Worm (Caenorhabditis elegans) whole organism, young adult: ENCODE data around the gene W05E10.2.

Source experiments
- B0261.1 ChIP-seq: sonication (generic microtip); optimal IDR thresholded peaks from 2 replicates; lab custom pipeline; 2016; ENCODE audit warnings: mild to moderate bottlenecking, missing genetic modification characterization, moderate library complexity, missing compliant biosample characterization
- B0336.3 ChIP-seq: fragments of 200-800 bp; sonication (Bioruptor generic); IDR thresholded peaks from 2 replicates; pipeline ENCODE4 v1.3.6; 2022; ENCODE audit warnings: missing genetic modification characterization, missing compliant biosample characterization
- C17E4.6 ChIP-seq: fragments of 200-800 bp; sonication (Bioruptor generic); IDR thresholded peaks from 2 replicates; pipeline ENCODE4 v1.3.6; 2022; ENCODE audit warnings: missing genetic modification reagents, missing genetic modification characterization, missing compliant biosample characterization
- F22D6.2 ChIP-seq: sonication (generic microtip); optimal IDR thresholded peaks from 2 replicates; lab custom pipeline; 2016; ENCODE audit warnings: mild to moderate bottlenecking, missing genetic modification characterization, missing compliant biosample characterization
- F39B2.1 ChIP-seq: fragments of 200-800 bp; sonication (Bioruptor generic); IDR thresholded peaks from 2 replicates; pipeline ENCODE4 v1.3.6; 2022; ENCODE audit warnings: missing genetic modification reagents, missing genetic modification characterization, missing compliant biosample characterization
- F55B11.4 ChIP-seq: sonication (generic microtip); optimal IDR thresholded peaks from 2 replicates; lab custom pipeline; 2016; ENCODE audit warnings: missing compliant biosample characterization, missing genetic modification characterization, borderline replicate concordance; ENCODE audit not compliant: insufficient read depth
- F57C9.4 ChIP-seq: sonication (generic microtip); optimal IDR thresholded peaks from 2 replicates; lab custom pipeline; 2017; ENCODE audit warnings: mild to moderate bottlenecking, missing genetic modification characterization, missing compliant biosample characterization
- K11D2.4 ChIP-seq: fragments of 200-800 bp; sonication (Bioruptor generic); IDR thresholded peaks from 2 replicates; pipeline ENCODE4 v1.3.6; 2022; ENCODE audit warnings: missing genetic modification reagents, missing genetic modification characterization, missing compliant biosample characterization
- Y79H2A.3 ChIP-seq: fragments of 200-800 bp; sonication (Bioruptor generic); conservative IDR thresholded peaks from 2 replicates; pipeline ENCODE4 v1.3.6; 2022; ENCODE audit warnings: missing genetic modification reagents, missing genetic modification characterization, missing compliant biosample characterization
- Y95B8A.8 ChIP-seq: fragments of 200-800 bp; sonication (Bioruptor generic); IDR thresholded peaks from 2 replicates; pipeline ENCODE4 v1.3.6; 2022; ENCODE audit warnings: missing genetic modification reagents, missing genetic modification characterization, missing compliant biosample characterization
- ama-1 ChIP-seq, 3 experiments: fragments of 150-350 bp in 1 of 3; sonication (generic microtip) in 2 of 3; optimal IDR thresholded peaks; 2 replicates each; lab custom pipeline; 2014 to 2018; ENCODE audit warnings: missing biosample characterization in 2 of 3, missing genetic modification characterization in 2 of 3, missing genetic modification reagents in 2 of 3
- aptf-3 ChIP-seq: fragments of 200-800 bp; sonication (Bioruptor generic); IDR thresholded peaks from 2 replicates; pipeline ENCODE4 v1.3.6; 2022; ENCODE audit warnings: missing genetic modification characterization, missing compliant biosample characterization
- atf-7 ChIP-seq: sonication (generic microtip); optimal IDR thresholded peaks from 2 replicates; lab custom pipeline; 2017; ENCODE audit warnings: mild to moderate bottlenecking, missing genetic modification characterization, missing compliant biosample characterization
- athp-1 ChIP-seq: sonication (generic microtip); optimal IDR thresholded peaks from 2 replicates; lab custom pipeline; 2017; ENCODE audit warnings: mild to moderate bottlenecking, missing genetic modification characterization, missing compliant biosample characterization
- attf-5 ChIP-seq: fragments of 200-800 bp; sonication (Bioruptor generic); optimal IDR thresholded peaks from 2 replicates; lab custom pipeline; 2018; ENCODE audit warnings: mild to moderate bottlenecking, missing genetic modification characterization, missing compliant biosample characterization
- attf-6 ChIP-seq: fragments of 200-800 bp; sonication (Bioruptor generic); IDR thresholded peaks from 2 replicates; pipeline ENCODE4 v1.3.6; 2022; ENCODE audit warnings: missing genetic modification reagents, missing genetic modification characterization, missing compliant biosample characterization
- cebp-2 ChIP-seq: fragments of 200-800 bp; sonication (Bioruptor generic); IDR thresholded peaks from 2 replicates; pipeline ENCODE4 v1.3.6; 2022; ENCODE audit warnings: missing genetic modification characterization, missing compliant biosample characterization
- die-1 ChIP-seq: sonication (generic microtip); optimal IDR thresholded peaks from 2 replicates; lab custom pipeline; 2016; ENCODE audit warnings: missing genotype, mild to moderate bottlenecking, missing genetic modification characterization, missing compliant biosample characterization
- dpl-1 ChIP-seq: fragments of 150-350 bp; optimal IDR thresholded peaks from 2 replicates; lab custom pipeline; 2014; ENCODE audit warnings: missing biosample characterization, missing genetic modification reagents, missing genetic modification characterization
- efl-1 ChIP-seq: fragments of 150-350 bp; optimal IDR thresholded peaks from 2 replicates; lab custom pipeline; 2014; ENCODE audit warnings: missing biosample characterization, missing genetic modification reagents, missing genetic modification characterization
- egl-44 ChIP-seq: fragments of 200-800 bp; sonication (Bioruptor generic); IDR thresholded peaks from 2 replicates; pipeline ENCODE4 v1.3.6; 2022; ENCODE audit warnings: missing genetic modification reagents, missing genetic modification characterization, missing compliant biosample characterization
- egrh-3 ChIP-seq: fragments of 200-800 bp; sonication (Bioruptor generic); IDR thresholded peaks from 2 replicates; pipeline ENCODE4 v1.3.6; 2022; ENCODE audit warnings: missing genetic modification reagents, missing genetic modification characterization, missing compliant biosample characterization
- gei-17 ChIP-seq: fragments of 200-800 bp; sonication (Bioruptor generic); optimal IDR thresholded peaks from 2 replicates; lab custom pipeline; 2018; ENCODE audit warnings: mild to moderate bottlenecking, missing genetic modification characterization, missing compliant biosample characterization
- him-1 ChIP-seq: sonication (generic microtip); optimal IDR thresholded peaks from 2 replicates; lab custom pipeline; 2016; ENCODE audit warnings: missing genotype, missing genetic modification reagents, missing genetic modification characterization, missing compliant biosample characterization
- hmg-1.2 ChIP-seq: fragments of 200-800 bp; sonication (Bioruptor generic); IDR thresholded peaks from 2 replicates; pipeline ENCODE4 v1.3.6; 2022; ENCODE audit warnings: missing genetic modification reagents, missing genetic modification characterization, missing compliant biosample characterization
- let-607 ChIP-seq, 2 experiments: fragments of 200-800 bp in 1 of 2; sonication (Bioruptor generic) in 1 of 2; sonication (generic microtip) in 1 of 2; optimal IDR thresholded peaks; 2 replicates each; lab custom pipeline; 2016 to 2018; ENCODE audit warnings: mild to moderate bottlenecking in 2 of 2, missing compliant biosample characterization in 2 of 2, missing genetic modification characterization in 2 of 2, moderate library complexity in 2 of 2, missing genotype in 1 of 2
- lin-35 ChIP-seq, 3 experiments: fragments of 150-350 bp in 2 of 3; sonication (generic microtip) in 1 of 3; optimal IDR thresholded peaks; 2 replicates each; lab custom pipeline; 2014 to 2018; ENCODE audit warnings: missing biosample characterization in 3 of 3, missing genetic modification characterization in 3 of 3, missing genetic modification reagents in 3 of 3
- lin-40 ChIP-seq: sonication (generic microtip); optimal IDR thresholded peaks from 2 replicates; lab custom pipeline; 2016; ENCODE audit warnings: missing genetic modification characterization, mild to moderate bottlenecking, missing compliant biosample characterization, missing genotype, missing genetic modification reagents
- lsl-1 ChIP-seq: fragments of 200-800 bp; sonication (Bioruptor generic); optimal IDR thresholded peaks from 2 replicates; lab custom pipeline; 2018; ENCODE audit warnings: mild to moderate bottlenecking, missing genetic modification characterization, moderate library complexity, missing compliant biosample characterization
- lsy-27 ChIP-seq: sonication (generic microtip); optimal IDR thresholded peaks from 2 replicates; lab custom pipeline; 2017; ENCODE audit warnings: missing genetic modification characterization, mild to moderate bottlenecking, missing compliant biosample characterization, antibody characterized with exemption, missing genotype, borderline replicate concordance; ENCODE audit not compliant: insufficient read depth
- madf-6 ChIP-seq: fragments of 200-800 bp; sonication (Bioruptor generic); IDR thresholded peaks from 2 replicates; pipeline ENCODE4 v1.3.6; 2022; ENCODE audit warnings: missing genetic modification reagents, missing genetic modification characterization, missing compliant biosample characterization
- mcd-1 ChIP-seq: fragments of 200-800 bp; sonication (Bioruptor generic); IDR thresholded peaks from 2 replicates; pipeline ENCODE4 v1.3.6; 2022; ENCODE audit warnings: missing genetic modification reagents, missing genetic modification characterization, missing compliant biosample characterization
- mel-28 ChIP-seq: sonication (generic microtip); optimal IDR thresholded peaks from 2 replicates; lab custom pipeline; 2016; ENCODE audit warnings: borderline replicate concordance, mild to moderate bottlenecking, missing genetic modification characterization, missing compliant biosample characterization
- mes-4 ChIP-seq: sonication (generic microtip); optimal IDR thresholded peaks from 2 replicates; lab custom pipeline; 2016; ENCODE audit warnings: missing genotype, missing genetic modification characterization, missing compliant biosample characterization
- mxl-1 ChIP-seq: sonication (generic microtip); optimal IDR thresholded peaks from 2 replicates; lab custom pipeline; 2016; ENCODE audit warnings: missing genetic modification characterization, missing compliant biosample characterization
- nhr-27 ChIP-seq: fragments of 200-800 bp; sonication (Bioruptor generic); optimal IDR thresholded peaks from 2 replicates; lab custom pipeline; 2018; ENCODE audit warnings: mild to moderate bottlenecking, missing genetic modification characterization, moderate library complexity, missing compliant biosample characterization
- rcor-1 ChIP-seq: fragments of 200-800 bp; sonication (Bioruptor generic); IDR thresholded peaks from 2 replicates; pipeline ENCODE4 v1.3.6; 2022; ENCODE audit warnings: missing genetic modification reagents, missing genetic modification characterization, missing compliant biosample characterization
- snpc-3.4 ChIP-seq: sonication (generic microtip); optimal IDR thresholded peaks from 2 replicates; lab custom pipeline; 2017; ENCODE audit warnings: missing genetic modification characterization, mild to moderate bottlenecking, missing compliant biosample characterization, antibody characterized with exemption, moderate library complexity, missing genotype, missing genetic modification reagents
- somi-1 ChIP-seq: fragments of 200-800 bp; sonication (Bioruptor generic); optimal IDR thresholded peaks from 2 replicates; lab custom pipeline; 2018; ENCODE audit warnings: mild to moderate bottlenecking, missing genetic modification characterization, missing compliant biosample characterization
- tlf-1 ChIP-seq: fragments of 200-800 bp; sonication (Bioruptor generic); optimal IDR thresholded peaks from 2 replicates; lab custom pipeline; 2018; ENCODE audit warnings: mild to moderate bottlenecking, missing genetic modification characterization, missing compliant biosample characterization
- unc-130 ChIP-seq: sonication (generic microtip); optimal IDR thresholded peaks from 2 replicates; lab custom pipeline; 2016; ENCODE audit warnings: missing genetic modification reagents, missing genetic modification characterization, missing compliant biosample characterization
- xnd-1 ChIP-seq: sonication (generic microtip); optimal IDR thresholded peaks from 2 replicates; lab custom pipeline; 2016; ENCODE audit warnings: missing genotype, missing genetic modification reagents, missing genetic modification characterization, missing compliant biosample characterization
- ztf-22 ChIP-seq: fragments of 200-800 bp; sonication (Bioruptor generic); optimal IDR thresholded peaks from 2 replicates; lab custom pipeline; 2018; ENCODE audit warnings: mild to moderate bottlenecking, missing genetic modification characterization, moderate library complexity, missing compliant biosample characterization

Gene W05E10.2

ce11 chrV:11653095-11653494 is 33.9 kb upstream of the W05E10.2 start:
- TF ChIP-seq him-1 (tag; lab: Kevin White, UChicago) (no peak), lsl-1 (GFP tag; lab: Kevin White, UChicago) (no peak), F57C9.4 (no peak), Y95B8A.8 (GFP tag; lab: Robert Waterston, UW) (no peak), xnd-1 (no peak), ama-1 (optimal IDR thresholded peaks at IDR 0.05; lab: Kevin White, UChicago) (no peak), ama-1 (GFP tag; optimal IDR thresholded peaks at IDR 0.05; lab: Kevin White, UChicago) (no peak), lin-35 (GFP tag; optimal IDR thresholded peaks at IDR 0.05; lab: Kevin White, UChicago) (no peak), attf-6 (GFP tag; lab: Robert Waterston, UW) (no peak), cebp-2 (GFP tag; lab: Robert Waterston, UW) (no peak), F55B11.4 (no peak), tlf-1 (no peak), egl-44 (GFP tag; lab: Robert Waterston, UW) (no peak)
- TF ChIP-seq, all 124 proteins: peak for 0

ce11 chrV:11656469-11656868 is 30.5 kb upstream of the W05E10.2 start:
- TF ChIP-seq attf-5 (no peak), Y95B8A.8 (GFP tag; lab: Robert Waterston, UW) (no peak), B0336.3 (no peak), ama-1 (optimal IDR thresholded peaks at IDR 0.05; lab: Kevin White, UChicago) (no peak), ama-1 (GFP tag; optimal IDR thresholded peaks at IDR 0.05; lab: Kevin White, UChicago) (no peak), K11D2.4 (no peak), dpl-1 (GFP tag; lab: Kevin White, UChicago) (no peak), let-607 (tag; optimal IDR thresholded peaks at IDR 0.05; lab: Kevin White, UChicago) (no peak), F39B2.1 (no peak), mel-28 (tag; lab: Kevin White, UChicago) (no peak), mes-4 (tag; lab: Kevin White, UChicago) (no peak), atf-7 (tag; lab: Kevin White, UChicago) (no peak), die-1 (tag; lab: Kevin White, UChicago) (no peak), somi-1 (GFP tag; lab: Kevin White, UChicago) (no peak), athp-1 (no peak), mcd-1 (GFP tag; lab: Robert Waterston, UW) (no peak), gei-17 (GFP tag; lab: Kevin White, UChicago) (no peak)

- no peak for TF ChIP-seq mxl-1 (tag; lab: Kevin White, UChicago)
- TF ChIP-seq gei-17 (GFP tag; lab: Kevin White, UChicago) = no peak
- no peak for TF ChIP-seq lsl-1 (GFP tag; lab: Kevin White, UChicago)
- TF ChIP-seq, all 124 proteins: peak for 0
Measured at ce11 chrV:11660566-11660965, 26.4 kb upstream of the W05E10.2 start.

ce11 chrV:11664875-11665384 is 22.0 kb upstream of the W05E10.2 start, which contains the start of gene ceh-27:
TSS of gene ceh-27 (minus strand) at chrV:11665102.
- TF ChIP-seq ztf-22 (GFP tag; lab: Kevin White, UChicago) (no peak), nhr-27 (tag; lab: Kevin White, UChicago) (no peak), F55B11.4 (no peak), madf-6 (GFP tag; lab: Robert Waterston, UW) (no peak), lin-40 (no peak), lsy-27 (no peak), hmg-1.2 (GFP tag; lab: Robert Waterston, UW) (no peak), rcor-1 (GFP tag; lab: Robert Waterston, UW) (no peak), B0261.1 (no peak), unc-130 (GFP tag; lab: Kevin White, UChicago) (no peak), Y95B8A.8 (GFP tag; lab: Robert Waterston, UW) (no peak), somi-1 (GFP tag; lab: Kevin White, UChicago) (no peak), mcd-1 (GFP tag; lab: Robert Waterston, UW) (no peak), snpc-3.4 (tag; lab: Kevin White, UChicago) (no peak), Y79H2A.3 (no peak), F22D6.2 (no peak), egrh-3 (GFP tag; lab: Robert Waterston, UW) (no peak), efl-1 (no peak), aptf-3 (GFP tag; lab: Robert Waterston, UW) (no peak), C17E4.6 (no peak)
- TF ChIP-seq, all 124 proteins: peak for 0
